Worm (Caenorhabditis elegans): ENCODE measurements around the gene ark-1.

ce11 chrIV:12630922-12631321, at the start of gene ark-1:
- TF ChIP-seq hlh-11 (tag; optimal IDR thresholded peaks at IDR 0.05) (no peak), unc-62 (GFP tag; optimal IDR thresholded peaks at IDR 0.05 in 1 of 2) (no peak), unc-62 (tag; optimal IDR thresholded peaks at IDR 0.05) (no peak), nhr-77 (tag; optimal IDR thresholded peaks at IDR 0.05) (no peak), zag-1 (tag; optimal IDR thresholded peaks at IDR 0.05) (no peak), hif-1 (tag; optimal IDR thresholded peaks at IDR 0.05) (no peak)
